Worm (Caenorhabditis elegans): Measurements from ENCODE around the gene T28D6.6.

The T28D6.6 gene

ce11 chrIII:11355758-11356323 lies 12.9 kb upstream of the T28D6.6 start:
- TF ChIP-seq nhr-237 (tag; optimal IDR thresholded peaks at IDR 0.05) (no peak), hlh-1 (tag; optimal IDR thresholded peaks at IDR 0.05) (peak; percentile 17), M03D4.4 (tag; optimal IDR thresholded peaks at IDR 0.05) (peak; percentile 16), tbx-8 (GFP tag; optimal IDR thresholded peaks at IDR 0.05) (no peak), drap-1 (GFP tag; optimal IDR thresholded peaks at IDR 0.05) (peak; percentile 14), nhr-12 (tag; optimal IDR thresholded peaks at IDR 0.05) (no peak), mab-5 (tag; optimal IDR thresholded peaks at IDR 0.05) (no peak), elt-1 (tag; optimal IDR thresholded peaks at IDR 0.05; ENCODE audit: borderline replicate concordance, insufficient read depth) (no peak), blmp-1 (tag; optimal IDR thresholded peaks at IDR 0.05) (no peak), unc-120 (tag; optimal IDR thresholded peaks at IDR 0.05; ENCODE audit: poor library complexity, severe bottlenecking) (peak; percentile 35)

- peak; percentile 97 for TF ChIP-seq ces-1 (GFP tag; optimal IDR thresholded peaks at IDR 0.05)
- no peak for TF ChIP-seq unc-39 (tag; optimal IDR thresholded peaks at IDR 0.05)
- TF ChIP-seq drap-1 (GFP tag; optimal IDR thresholded peaks at IDR 0.05): peak; percentile 3
Measured at ce11 chrIII:11353499-11353898, 10.6 kb upstream of the T28D6.6 start.

ce11 chrIII:11352840-11353239 lies 9.9 kb upstream of the T28D6.6 start:
- TF ChIP-seq mls-2 (tag; optimal IDR thresholded peaks at IDR 0.05): no peak
- no peak for TF ChIP-seq M03D4.4 (tag; optimal IDR thresholded peaks at IDR 0.05)
- no peak for TF ChIP-seq ham-2 (GFP tag; optimal IDR thresholded peaks at IDR 0.05)
- TF ChIP-seq elt-1 (tag; optimal IDR thresholded peaks at IDR 0.05; ENCODE audit: borderline replicate concordance, insufficient read depth): no peak
- TF ChIP-seq ceh-39 (tag; optimal IDR thresholded peaks at IDR 0.05): no peak
- TF ChIP-seq hlh-1 (tag; optimal IDR thresholded peaks at IDR 0.05): peak; percentile 26
- no peak for TF ChIP-seq unc-120 (tag; optimal IDR thresholded peaks at IDR 0.05; ENCODE audit: poor library complexity, severe bottlenecking)
- no peak for TF ChIP-seq mab-5 (tag; optimal IDR thresholded peaks at IDR 0.05)
- peak; percentile 48 for TF ChIP-seq sptf-1 (tag; optimal IDR thresholded peaks at IDR 0.05)

DNA sequence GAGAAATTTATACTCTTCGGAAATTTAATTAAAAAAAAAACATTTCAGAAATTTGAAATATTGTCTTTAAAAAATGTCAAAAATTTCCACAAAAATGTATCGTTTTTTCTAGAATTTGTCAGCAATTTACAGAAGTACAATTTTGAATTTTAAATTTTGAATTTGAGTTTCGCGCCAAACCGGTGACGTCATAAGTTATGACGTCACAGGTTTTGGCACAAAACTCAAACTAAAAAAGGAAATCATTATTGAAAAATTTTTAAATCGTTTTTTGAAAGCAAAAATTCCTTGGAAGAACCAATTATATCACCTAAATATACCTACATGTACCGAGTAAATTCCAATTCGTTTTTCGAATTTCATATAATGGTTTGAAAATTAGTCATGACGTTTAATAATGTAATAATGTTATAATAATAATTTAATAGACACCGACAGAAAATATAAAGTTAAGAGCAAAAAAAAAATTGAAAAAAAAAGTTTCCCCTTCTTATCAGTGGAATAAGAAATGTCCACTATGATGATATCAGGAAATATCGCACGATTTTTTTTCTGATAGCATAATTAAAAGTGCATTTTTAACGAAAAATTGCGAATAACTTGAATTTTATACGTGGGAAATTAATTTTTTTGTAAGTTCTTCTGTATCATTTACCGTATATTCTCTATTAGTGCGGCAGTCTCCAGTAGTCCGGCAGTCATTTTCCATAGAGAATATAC lies 7.4 kb upstream of the T28D6.6 start:
- peak; percentile 98 for TF ChIP-seq zip-8 (tag; optimal IDR thresholded peaks at IDR 0.05)
- no peak for TF ChIP-seq tbx-8 (GFP tag; optimal IDR thresholded peaks at IDR 0.05)

ce11 chrIII:11346383-11346782 lies 3.5 kb upstream of the T28D6.6 start, which contains the start of gene T28D6.7:
T28D6.7 (minus strand) TSS chrIII:11346483.
- no peak for TF ChIP-seq ceh-39 (tag; optimal IDR thresholded peaks at IDR 0.05)
- no peak for TF ChIP-seq mab-5 (tag; optimal IDR thresholded peaks at IDR 0.05)
- no peak for TF ChIP-seq mls-2 (tag; optimal IDR thresholded peaks at IDR 0.05)
- no peak for TF ChIP-seq unc-39 (tag; optimal IDR thresholded peaks at IDR 0.05)
- TF ChIP-seq ztf-11 (tag; optimal IDR thresholded peaks at IDR 0.05): no peak
- TF ChIP-seq nhr-12 (tag; optimal IDR thresholded peaks at IDR 0.05): no peak
- no peak for TF ChIP-seq lin-13 (tag; optimal IDR thresholded peaks at IDR 0.05)
- no peak for TF ChIP-seq snpc-4 (tag; optimal IDR thresholded peaks at IDR 0.05)
- TF ChIP-seq elt-1 (tag; optimal IDR thresholded peaks at IDR 0.05; ENCODE audit: borderline replicate concordance, insufficient read depth): no peak
- TF ChIP-seq lsy-2 (tag; optimal IDR thresholded peaks at IDR 0.05): no peak
- no peak for TF ChIP-seq sptf-1 (tag; optimal IDR thresholded peaks at IDR 0.05)
- TF ChIP-seq elt-3 (tag; optimal IDR thresholded peaks at IDR 0.05): no peak
- TF ChIP-seq M03D4.4 (tag; optimal IDR thresholded peaks at IDR 0.05): no peak
- TF ChIP-seq unc-120 (tag; optimal IDR thresholded peaks at IDR 0.05; ENCODE audit: poor library complexity, severe bottlenecking): no peak
- no peak for TF ChIP-seq sem-2 (GFP tag; optimal IDR thresholded peaks at IDR 0.05)
- TF ChIP-seq ham-2 (GFP tag; optimal IDR thresholded peaks at IDR 0.05): no peak
- no peak for TF ChIP-seq ceh-43 (GFP tag; optimal IDR thresholded peaks at IDR 0.05)
- no peak for TF ChIP-seq drap-1 (GFP tag; optimal IDR thresholded peaks at IDR 0.05)
- TF ChIP-seq flh-1 (GFP tag; optimal IDR thresholded peaks at IDR 0.05): no peak

DNA sequence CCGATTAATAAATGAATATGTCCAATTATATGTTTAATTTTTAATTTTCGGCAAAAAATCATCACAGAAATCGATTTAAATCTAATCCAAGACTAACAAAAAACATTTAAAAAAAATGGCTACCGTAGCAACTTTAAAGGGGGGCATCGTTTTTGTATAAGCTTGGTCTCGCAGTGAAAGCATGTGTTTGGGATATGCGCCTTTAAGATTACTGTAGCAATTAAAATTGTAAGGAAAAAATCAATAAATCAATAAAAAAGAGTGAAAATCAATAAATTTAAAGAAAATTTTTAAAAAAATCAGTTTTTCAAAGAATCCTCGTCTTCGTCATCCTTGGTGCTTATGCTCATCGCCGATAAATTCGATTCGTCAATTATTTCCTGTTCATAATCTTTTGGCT lies 1.2 kb upstream of the T28D6.6 start:
- TF ChIP-seq ceh-43 (GFP tag; optimal IDR thresholded peaks at IDR 0.05) (no peak), lsy-2 (tag; optimal IDR thresholded peaks at IDR 0.05) (no peak), mls-2 (tag; optimal IDR thresholded peaks at IDR 0.05) (no peak), ztf-11 (tag; optimal IDR thresholded peaks at IDR 0.05) (no peak), tbx-8 (GFP tag; optimal IDR thresholded peaks at IDR 0.05) (no peak), unc-39 (tag; optimal IDR thresholded peaks at IDR 0.05) (no peak), nhr-28 (tag; optimal IDR thresholded peaks at IDR 0.05) (no peak), mep-1 (tag; optimal IDR thresholded peaks at IDR 0.05) (no peak), M03D4.4 (tag; optimal IDR thresholded peaks at IDR 0.05) (no peak), ceh-83 (GFP tag; optimal IDR thresholded peaks at IDR 0.05) (no peak), hlh-1 (tag; optimal IDR thresholded peaks at IDR 0.05) (no peak), elt-1 (tag; optimal IDR thresholded peaks at IDR 0.05; ENCODE audit: borderline replicate concordance, insufficient read depth) (no peak), nhr-2 (tag; optimal IDR thresholded peaks at IDR 0.05) (no peak), ham-2 (GFP tag; optimal IDR thresholded peaks at IDR 0.05) (no peak), pha-4 (tag; optimal IDR thresholded peaks at IDR 0.05) (no peak)

Measured in whole organism, mixed stage, embryonic.